Worm (Caenorhabditis elegans) whole organism, late embryonic: ENCODE data around the gene twk-46.
A peak's percentile ranks its signal among the peaks of the same experiment; 100 is the strongest.

Experiments used
- K02D7.2 ChIP-seq: sonication (generic microtip); optimal IDR thresholded peaks from 2 replicates; lab custom pipeline; 2017; ENCODE audit warnings: mild to moderate bottlenecking, missing genetic modification characterization, missing compliant biosample characterization
- T23F11.4 ChIP-seq: fragments of 200-800 bp; sonication (Bioruptor generic); optimal IDR thresholded peaks from 2 replicates; lab custom pipeline; 2018; ENCODE audit warnings: mild to moderate bottlenecking, missing genetic modification characterization, missing compliant biosample characterization
- ahr-1 ChIP-seq: sonication (generic microtip); optimal IDR thresholded peaks from 2 replicates; lab custom pipeline; 2016; ENCODE audit warnings: missing genetic modification characterization, missing compliant biosample characterization
- ceh-14 ChIP-seq: sonication (generic microtip); optimal IDR thresholded peaks from 2 replicates; lab custom pipeline; 2016; ENCODE audit warnings: missing genotype, missing genetic modification characterization, missing compliant biosample characterization
- ceh-18 ChIP-seq: sonication (generic microtip); optimal IDR thresholded peaks from 2 replicates; lab custom pipeline; 2016; ENCODE audit warnings: missing genetic modification characterization, missing compliant biosample characterization
- ceh-22 ChIP-seq: sonication (generic microtip); optimal IDR thresholded peaks from 2 replicates; lab custom pipeline; 2017; ENCODE audit warnings: missing biosample characterization, missing genetic modification characterization
- ceh-24 ChIP-seq: sonication (generic microtip); optimal IDR thresholded peaks from 2 replicates; lab custom pipeline; 2016; ENCODE audit warnings: mild to moderate bottlenecking, missing genetic modification characterization, missing compliant biosample characterization
- ceh-31 ChIP-seq: sonication (generic microtip); optimal IDR thresholded peaks from 2 replicates; lab custom pipeline; 2016; ENCODE audit warnings: missing genetic modification characterization, missing compliant biosample characterization
- ceh-34 ChIP-seq: sonication (generic microtip); optimal IDR thresholded peaks from 2 replicates; lab custom pipeline; 2016; ENCODE audit warnings: mild to moderate bottlenecking, missing genetic modification characterization, missing compliant biosample characterization
- ceh-45 ChIP-seq: fragments of 200-800 bp; sonication (Bioruptor generic); IDR thresholded peaks from 2 replicates; pipeline ENCODE4 v1.3.6; 2022; ENCODE audit warnings: missing genetic modification reagents, missing genetic modification characterization, missing compliant biosample characterization
- ceh-48 ChIP-seq: sonication (generic microtip); optimal IDR thresholded peaks from 2 replicates; lab custom pipeline; 2016; ENCODE audit warnings: missing genetic modification characterization, inconsistent platforms, missing compliant biosample characterization
- ceh-9 ChIP-seq: sonication (generic microtip); optimal IDR thresholded peaks from 2 replicates; lab custom pipeline; 2016; ENCODE audit warnings: mild to moderate bottlenecking, missing genetic modification characterization, inconsistent platforms, missing compliant biosample characterization
- dve-1 ChIP-seq: sonication (generic microtip); optimal IDR thresholded peaks from 2 replicates; lab custom pipeline; 2017; ENCODE audit warnings: antibody characterized with exemption, mild to moderate bottlenecking, missing genetic modification characterization, missing compliant biosample characterization
- elt-2 ChIP-seq: sonication (generic microtip); optimal IDR thresholded peaks from 2 replicates; lab custom pipeline; 2016; ENCODE audit warnings: missing genetic modification reagents, missing genetic modification characterization, missing compliant biosample characterization
- ets-4 ChIP-seq: sonication (generic microtip); optimal IDR thresholded peaks from 2 replicates; lab custom pipeline; 2016; ENCODE audit warnings: missing genetic modification characterization, missing compliant biosample characterization
- eyg-1 ChIP-seq: sonication (generic microtip); optimal IDR thresholded peaks from 2 replicates; lab custom pipeline; 2016; ENCODE audit warnings: missing genotype, missing genetic modification characterization, missing compliant biosample characterization
- hlh-15 ChIP-seq: sonication (generic microtip); optimal IDR thresholded peaks from 2 replicates; lab custom pipeline; 2016; ENCODE audit warnings: missing genetic modification characterization, missing compliant biosample characterization
- lim-6 ChIP-seq: sonication (generic microtip); optimal IDR thresholded peaks from 2 replicates; lab custom pipeline; 2016; ENCODE audit warnings: missing genetic modification characterization, missing compliant biosample characterization
- madf-2 ChIP-seq: sonication (generic microtip); optimal IDR thresholded peaks from 2 replicates; lab custom pipeline; 2017; ENCODE audit warnings: missing genetic modification characterization, missing compliant biosample characterization
- mec-3 ChIP-seq: sonication (generic microtip); optimal IDR thresholded peaks from 2 replicates; lab custom pipeline; 2016; ENCODE audit warnings: borderline replicate concordance, missing genetic modification characterization, missing compliant biosample characterization
- nhr-11 ChIP-seq: fragments of 150-350 bp; optimal IDR thresholded peaks from 2 replicates; lab custom pipeline; 2014; ENCODE audit warnings: missing biosample characterization, missing genetic modification characterization
- nhr-232 ChIP-seq: sonication (generic microtip); optimal IDR thresholded peaks from 2 replicates; lab custom pipeline; 2016; ENCODE audit warnings: missing genetic modification characterization, missing compliant biosample characterization
- npax-4 ChIP-seq: sonication (generic microtip); optimal IDR thresholded peaks from 2 replicates; lab custom pipeline; 2016; ENCODE audit warnings: missing genetic modification characterization, missing compliant biosample characterization
- odd-2 ChIP-seq: sonication (generic microtip); optimal IDR thresholded peaks from 2 replicates; lab custom pipeline; 2017; ENCODE audit warnings: antibody characterized with exemption, mild to moderate bottlenecking, missing genetic modification characterization, missing compliant biosample characterization
- pha-2 ChIP-seq: sonication (generic microtip); optimal IDR thresholded peaks from 2 replicates; lab custom pipeline; 2017; ENCODE audit warnings: mild to moderate bottlenecking, missing genetic modification characterization, missing compliant biosample characterization
- pqm-1 ChIP-seq: sonication (generic microtip); optimal IDR thresholded peaks from 2 replicates; lab custom pipeline; 2016; ENCODE audit warnings: missing genetic modification characterization, missing compliant biosample characterization
- sox-2 ChIP-seq: fragments of 200-800 bp; sonication (Bioruptor generic); IDR thresholded peaks from 2 replicates; pipeline ENCODE4 v1.3.6; 2022; ENCODE audit warnings: missing genetic modification reagents, missing genetic modification characterization, missing compliant biosample characterization
- sox-4 ChIP-seq: sonication (generic microtip); optimal IDR thresholded peaks from 2 replicates; lab custom pipeline; 2017; ENCODE audit warnings: mild to moderate bottlenecking, missing genetic modification characterization, inconsistent platforms, missing compliant biosample characterization
- tbx-2 ChIP-seq: sonication (generic microtip); optimal IDR thresholded peaks from 2 replicates; lab custom pipeline; 2016; ENCODE audit warnings: missing genetic modification characterization, missing compliant biosample characterization
- tbx-7 ChIP-seq: sonication (generic microtip); optimal IDR thresholded peaks from 2 replicates; lab custom pipeline; 2016; ENCODE audit warnings: missing genotype, missing genetic modification characterization, missing compliant biosample characterization
- ttx-3 ChIP-seq: sonication (generic microtip); optimal IDR thresholded peaks from 2 replicates; lab custom pipeline; 2016; ENCODE audit warnings: missing genetic modification reagents, missing genetic modification characterization, missing compliant biosample characterization
- unc-55 ChIP-seq: sonication (generic microtip); optimal IDR thresholded peaks from 2 replicates; lab custom pipeline; 2017; ENCODE audit warnings: missing biosample characterization, missing genetic modification reagents, missing genetic modification characterization
- ztf-16 ChIP-seq: sonication (generic microtip); optimal IDR thresholded peaks from 2 replicates; lab custom pipeline; 2017; ENCODE audit warnings: missing genetic modification characterization, missing compliant biosample characterization

Gene twk-46

DNA sequence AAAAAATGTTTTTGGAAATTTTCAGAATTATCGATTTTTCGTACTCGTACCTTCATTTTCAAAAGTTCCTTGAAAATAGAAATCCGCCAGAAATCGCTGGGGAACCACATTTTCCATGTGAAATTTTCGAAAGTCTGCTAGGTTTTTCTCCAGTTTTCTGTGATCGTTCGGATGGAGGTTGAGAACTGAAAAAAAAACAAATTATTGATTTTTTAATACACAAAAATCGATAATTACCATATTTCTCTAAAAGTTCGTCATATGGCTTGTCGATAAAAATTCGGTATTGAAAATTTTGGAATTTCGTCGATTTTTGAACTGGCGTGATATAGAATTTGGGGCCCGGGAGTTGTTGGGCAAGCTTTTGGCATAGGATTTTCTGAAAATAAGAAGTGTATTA lies 16.9 kb downstream of the twk-46 start:
- TF ChIP-seq sox-2 (no peak), hlh-15 (tag; lab: Kevin White, UChicago) (no peak), lim-6 (tag; lab: Kevin White, UChicago) (no peak), mec-3 (no peak), ceh-14 (tag; lab: Kevin White, UChicago) (no peak), eyg-1 (tag; lab: Kevin White, UChicago) (no peak), npax-4 (tag; lab: Kevin White, UChicago) (no peak), ets-4 (tag; lab: Kevin White, UChicago) (no peak), ceh-34 (tag; lab: Kevin White, UChicago) (no peak), ceh-9 (tag; lab: Kevin White, UChicago) (no peak), elt-2 (tag; lab: Kevin White, UChicago) (no peak), ceh-18 (tag; lab: Kevin White, UChicago) (no peak)

- TF ChIP-seq pha-2 (tag; lab: Kevin White, UChicago), result peak; percentile 31
- no peak for TF ChIP-seq ceh-31 (tag; lab: Kevin White, UChicago)
- TF ChIP-seq lim-6 (tag; lab: Kevin White, UChicago), result no peak
- TF ChIP-seq ceh-45 (GFP tag; lab: Robert Waterston, UW), result no peak
- no peak for TF ChIP-seq T23F11.4 (GFP tag; lab: Kevin White, UChicago)
- peak; percentile 38 for TF ChIP-seq K02D7.2 (tag; lab: Kevin White, UChicago)
Observed at ce11 chrV:19082541-19082940, 22.6 kb downstream of the twk-46 start, which contains the start of gene nhr-95. TSS of gene nhr-95 (minus strand) at chrV:19082641.

ce11 chrV:19083789-19084188 lies 23.8 kb downstream of the twk-46 start:
- TF ChIP-seq sox-4 (tag; lab: Kevin White, UChicago) (no peak), pqm-1 (tag; lab: Kevin White, UChicago) (no peak), ceh-34 (tag; lab: Kevin White, UChicago) (no peak), K02D7.2 (tag; lab: Kevin White, UChicago) (no peak), ceh-48 (no peak), madf-2 (no peak), ceh-24 (tag; lab: Kevin White, UChicago) (no peak), dve-1 (tag; lab: Kevin White, UChicago) (no peak)
- TF ChIP-seq, all 69 proteins: peak for 0

- TF ChIP-seq tbx-2 (tag; lab: Kevin White, UChicago) (no peak), ahr-1 (tag; lab: Kevin White, UChicago) (no peak), ceh-48 (peak; percentile 39)
- TF ChIP-seq, all 69 proteins: peak for 1
Observed at ce11 chrV:19087426-19087825, 27.5 kb downstream of the twk-46 start, which contains the start of gene nhr-145. TSS of gene nhr-145 (plus strand) at chrV:19087723.

- TF ChIP-seq ceh-34 (tag; lab: Kevin White, UChicago) (no peak), nhr-11 (tag; lab: Kevin White, UChicago) (no peak), odd-2 (tag; lab: Kevin White, UChicago) (no peak), ceh-14 (tag; lab: Kevin White, UChicago) (no peak), ztf-16 (no peak), ceh-22 (no peak), tbx-7 (no peak), unc-55 (GFP tag; lab: Kevin White, UChicago) (no peak), sox-2 (no peak), nhr-232 (tag; lab: Kevin White, UChicago) (no peak)
Observed at ce11 chrV:19090885-19091284, 30.9 kb downstream of the twk-46 start.

ce11 chrV:19099504-19099903 lies 39.5 kb downstream of the twk-46 start:
- TF ChIP-seq odd-2 (tag; lab: Kevin White, UChicago) (no peak), ztf-16 (no peak), lim-6 (tag; lab: Kevin White, UChicago) (no peak), ttx-3 (no peak), ceh-48 (peak; percentile 59), dve-1 (tag; lab: Kevin White, UChicago) (no peak)
- TF ChIP-seq, all 69 proteins: peak for 1
